Fruit fly (Drosophila melanogaster): ENCODE results near the gene CG1288.

CG1288 gene

DNA sequence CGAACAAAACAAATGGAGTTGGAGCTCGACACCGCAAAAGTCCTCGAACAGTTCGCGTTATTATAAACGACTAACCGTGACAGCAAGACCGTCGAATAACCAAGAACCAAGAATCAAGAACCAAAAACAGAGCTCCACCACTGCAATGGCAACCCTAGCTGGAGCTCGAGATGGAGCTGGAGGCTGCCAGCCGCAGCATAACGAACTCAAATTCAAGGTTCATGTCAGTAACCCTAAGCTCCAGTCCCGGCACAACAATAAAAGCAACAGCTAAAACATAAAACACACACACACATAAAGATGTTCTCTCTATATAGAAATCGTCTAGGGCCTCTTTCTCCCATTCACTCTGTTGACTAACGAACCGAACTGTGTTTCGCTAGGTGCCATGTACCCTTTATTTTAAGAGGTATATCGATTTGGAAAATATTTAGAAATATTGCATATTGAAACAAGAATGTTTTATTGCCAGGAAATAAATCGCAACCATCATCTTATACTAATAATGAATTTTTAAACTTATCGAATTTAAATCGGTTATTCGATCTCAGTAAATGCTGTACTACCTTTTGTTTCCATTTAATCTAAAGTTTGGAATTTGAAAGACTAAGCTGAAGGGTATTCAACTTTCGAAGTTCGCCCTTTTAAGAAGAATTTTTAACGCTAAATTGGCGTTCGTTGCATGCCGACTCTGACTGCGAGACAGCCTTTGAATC, 36.7 kb downstream of the CG1288 start (continued):
- TF ChIP-seq fd59A (GFP tag; optimal IDR thresholded peaks at IDR 0.05): peak; percentile 83
- peak; percentile 60 for TF ChIP-seq esn (GFP tag; optimal IDR thresholded peaks at IDR 0.05)
- TF ChIP-seq dac (GFP tag; optimal IDR thresholded peaks at IDR 0.05): no peak

DNA sequence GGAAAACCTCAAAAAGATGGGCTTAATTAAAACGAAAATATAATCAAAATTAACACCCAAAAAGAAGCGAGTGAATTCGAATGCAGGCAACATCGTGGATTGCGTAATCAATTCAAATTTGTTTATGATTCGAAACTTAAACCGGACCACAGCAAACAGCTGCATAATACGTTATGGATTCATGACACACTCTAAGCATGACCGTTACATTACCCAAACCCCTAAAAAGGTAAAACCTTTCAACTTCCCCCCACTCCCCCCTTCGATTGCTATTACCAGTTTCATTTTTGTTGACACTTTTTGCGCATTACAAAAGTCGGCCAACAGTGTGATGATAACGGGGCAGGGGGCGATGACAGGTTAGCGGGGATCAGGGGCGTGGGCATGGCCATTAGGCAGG, 38.3 kb downstream of the CG1288 start:
- no peak for TF ChIP-seq Eip75B (GFP tag; optimal IDR thresholded peaks at IDR 0.05)
- no peak for TF ChIP-seq dac (GFP tag; optimal IDR thresholded peaks at IDR 0.05)
- TF ChIP-seq dsx (GFP tag; optimal IDR thresholded peaks at IDR 0.05; ENCODE audit: poor library complexity, severe bottlenecking): no peak
- TF ChIP-seq Ets96B (tag; optimal IDR thresholded peaks at IDR 0.05): no peak

DNA sequence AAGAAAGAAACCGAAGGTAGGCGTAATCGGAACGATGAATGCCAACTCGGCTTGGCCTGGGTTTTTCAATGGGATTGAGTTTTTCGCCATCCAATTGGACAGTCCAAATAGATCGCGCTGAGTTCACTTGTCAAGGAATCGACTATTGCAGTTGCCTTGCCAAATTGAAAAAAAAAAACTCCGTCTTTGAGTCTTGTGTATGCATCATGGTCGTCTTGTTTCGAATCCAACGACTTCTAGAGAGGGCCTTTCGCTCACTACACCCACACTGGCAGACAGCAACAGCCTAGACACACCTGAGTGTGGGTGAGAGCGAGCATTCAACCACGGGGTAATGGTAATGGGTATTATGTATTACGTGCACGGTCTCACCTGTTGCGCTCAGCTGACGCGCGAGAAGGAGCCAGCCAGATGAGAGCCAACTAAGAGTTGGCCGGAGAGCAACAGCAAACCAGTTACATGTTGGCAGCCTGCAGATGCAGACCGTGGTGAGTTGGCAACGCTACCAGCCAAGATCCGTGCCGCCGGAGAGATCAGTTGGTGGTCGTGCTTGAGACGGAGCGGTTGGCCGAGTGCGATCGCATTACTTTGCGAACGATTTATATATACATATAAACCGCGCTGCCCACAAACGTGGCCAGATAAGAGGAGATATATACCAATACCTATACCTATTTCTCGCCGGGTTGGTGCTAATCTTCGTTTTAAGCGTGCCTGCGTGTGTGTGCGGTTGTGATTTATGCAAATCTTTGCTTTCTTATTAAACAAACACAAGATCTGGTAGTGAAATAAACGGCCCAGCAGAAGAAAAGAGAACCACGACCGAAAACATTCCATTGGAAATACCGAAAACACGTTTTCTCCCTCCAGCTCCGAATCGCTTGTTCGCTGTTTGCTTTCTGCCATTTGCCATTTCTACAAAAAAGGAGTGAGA, 45.6 kb downstream of the CG1288 start, which contains the start of gene sas:
TSS of gene sas (plus strand) at position 453 of the 934 bp plus-strand sequence.
- TF ChIP-seq CG1621 (tag; optimal IDR thresholded peaks at IDR 0.05): peak; percentile 72
- TF ChIP-seq Eip75B (GFP tag; optimal IDR thresholded peaks at IDR 0.05): peak; percentile 8
- TF ChIP-seq fd85E (GFP tag; optimal IDR thresholded peaks at IDR 0.05): no peak
- TF ChIP-seq CG16779 (tag; optimal IDR thresholded peaks at IDR 0.05): no peak
- no peak for TF ChIP-seq dac (GFP tag; optimal IDR thresholded peaks at IDR 0.05)
- peak; percentile 41 for TF ChIP-seq vri (GFP tag; optimal IDR thresholded peaks at IDR 0.05)
- no peak for TF ChIP-seq Lpt (GFP tag; optimal IDR thresholded peaks at IDR 0.05)
- peak; percentile 42; the same call in 1 of the 3 replicates for TF ChIP-seq CG6163 (GFP tag; IDR thresholded peaks at IDR 0.05)
- TF ChIP-seq ss (GFP tag; optimal IDR thresholded peaks at IDR 0.05): peak; percentile 11 to 53
- TF ChIP-seq CG6808 (GFP tag; optimal IDR thresholded peaks at IDR 0.05): peak; percentile 29
- TF ChIP-seq CG8119 (GFP tag; IDR thresholded peaks at IDR 0.05): 0 out of 3 replicates have a peak, but pooled peaks have one; percentile 32
- peak; percentile 82 for TF ChIP-seq Eip78C (GFP tag)
- TF ChIP-seq esn (GFP tag; optimal IDR thresholded peaks at IDR 0.05): peak; percentile 27
- no peak for TF ChIP-seq Hr39 (GFP tag; optimal IDR thresholded peaks at IDR 0.05)
- TF ChIP-seq Hr38 (GFP tag; optimal IDR thresholded peaks at IDR 0.05): no peak
- no peak for TF ChIP-seq CG32006 (GFP tag; optimal IDR thresholded peaks at IDR 0.05)
- TF ChIP-seq Blimp-1 (GFP tag; optimal IDR thresholded peaks at IDR 0.05): peak; percentile 8
- peak; percentile 35 for TF ChIP-seq CG6854 (GFP tag; optimal IDR thresholded peaks at IDR 0.05)
- no peak for TF ChIP-seq CG10669 (GFP tag; optimal IDR thresholded peaks at IDR 0.05)
- 0 out of 3 replicates have a peak, but pooled peaks have one; percentile 28 for TF ChIP-seq eg (GFP tag; IDR thresholded peaks at IDR 0.05)
- no peak for TF ChIP-seq achi (GFP tag; optimal IDR thresholded peaks at IDR 0.05)
- no peak for TF ChIP-seq CG7368 (GFP tag; optimal IDR thresholded peaks at IDR 0.05)
- peak; percentile 10 for TF ChIP-seq CG9139 (GFP tag; optimal IDR thresholded peaks at IDR 0.05)
- peak; percentile 64 for TF ChIP-seq fkh (GFP tag; optimal IDR thresholded peaks at IDR 0.05)
- TF ChIP-seq dsx (GFP tag; optimal IDR thresholded peaks at IDR 0.05; ENCODE audit: poor library complexity, severe bottlenecking): peak; percentile 48

DNA sequence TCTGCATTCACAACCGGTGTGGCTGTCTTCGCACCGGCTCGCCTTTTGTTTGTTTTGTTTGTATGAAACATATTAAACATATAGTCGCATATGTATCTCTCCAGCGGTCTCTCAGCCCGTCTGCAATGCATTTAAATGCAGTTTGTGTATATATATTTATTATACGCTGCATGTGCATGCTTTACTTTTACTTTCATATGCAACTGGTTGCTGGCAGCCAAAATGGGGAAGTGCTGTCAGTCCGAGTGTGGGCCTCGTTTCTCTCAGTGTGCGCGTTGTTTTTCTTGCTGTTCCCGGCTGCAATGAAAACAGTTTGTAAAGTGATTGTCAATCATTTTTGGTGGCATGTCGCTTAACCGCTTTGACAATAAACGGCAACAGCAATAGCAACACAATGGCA, 48.6 kb downstream of the CG1288 start:
- peak; percentile 1 for TF ChIP-seq CG6276 (GFP tag; optimal IDR thresholded peaks at IDR 0.05)
- TF ChIP-seq CG6808 (GFP tag; optimal IDR thresholded peaks at IDR 0.05): peak; percentile 25
- no peak for TF ChIP-seq CG10669 (GFP tag; optimal IDR thresholded peaks at IDR 0.05)
- TF ChIP-seq Hr38 (GFP tag; optimal IDR thresholded peaks at IDR 0.05): no peak
- no peak for TF ChIP-seq CG9139 (GFP tag; optimal IDR thresholded peaks at IDR 0.05)
- no peak for TF ChIP-seq topi (GFP tag; optimal IDR thresholded peaks at IDR 0.05)
- no peak for TF ChIP-seq CG11294 (GFP tag; IDR thresholded peaks at IDR 0.05)
- 0 out of 3 replicates have a peak, but pooled peaks have one; percentile 34 for TF ChIP-seq eg (GFP tag; IDR thresholded peaks at IDR 0.05)
- no peak for TF ChIP-seq CG11762 (GFP tag; optimal IDR thresholded peaks at IDR 0.05; ENCODE audit: insufficient read depth)
- peak; percentile 4 for TF ChIP-seq dsx (GFP tag; optimal IDR thresholded peaks at IDR 0.05; ENCODE audit: poor library complexity, severe bottlenecking)
- TF ChIP-seq acj6 (GFP tag; optimal IDR thresholded peaks at IDR 0.05): no peak
- no peak for TF ChIP-seq CG34406 (GFP tag; optimal IDR thresholded peaks at IDR 0.05)
- no peak for TF ChIP-seq Lpt (GFP tag; optimal IDR thresholded peaks at IDR 0.05)
- TF ChIP-seq esn (GFP tag; optimal IDR thresholded peaks at IDR 0.05): no peak
- TF ChIP-seq Smox (GFP tag; optimal IDR thresholded peaks at IDR 0.05): peak; percentile 3
- TF ChIP-seq CG6792 (GFP tag; optimal IDR thresholded peaks at IDR 0.05): no peak
- peak; percentile 91 for TF ChIP-seq Blimp-1 (GFP tag; optimal IDR thresholded peaks at IDR 0.05)
- no peak for TF ChIP-seq CG1621 (tag; optimal IDR thresholded peaks at IDR 0.05)
- TF ChIP-seq Eip78C (GFP tag): peak; percentile 58
- no peak for TF ChIP-seq OdsH (GFP tag; optimal IDR thresholded peaks at IDR 0.05)
- no peak for TF ChIP-seq CG32006 (GFP tag; optimal IDR thresholded peaks at IDR 0.05)
- TF ChIP-seq svp (GFP tag): no peak
- no peak for TF ChIP-seq CG8632 (GFP tag; optimal IDR thresholded peaks at IDR 0.05)
- TF ChIP-seq Hr39 (GFP tag; optimal IDR thresholded peaks at IDR 0.05): no peak
- TF ChIP-seq ss (GFP tag; optimal IDR thresholded peaks at IDR 0.05): peak in 1 of 2 experiments; percentile 3
- TF ChIP-seq Eip93F (GFP tag; optimal IDR thresholded peaks at IDR 0.05): no peak
